Fruit fly (Drosophila melanogaster): ENCODE results near the gene Rph.

dm6 chrX:10727318-10727717 lies 30.1 kb downstream of the Rph start:
- no peak for TF ChIP-seq grn (GFP tag; optimal IDR thresholded peaks at IDR 0.05)
- no peak for TF ChIP-seq zfh1 (GFP tag; IDR thresholded peaks at IDR 0.05)
- TF ChIP-seq al (GFP tag; IDR thresholded peaks at IDR 0.05), result no peak
- TF ChIP-seq CG9609 (GFP tag; optimal IDR thresholded peaks at IDR 0.05), result no peak
- TF ChIP-seq CG9817 (tag; optimal IDR thresholded peaks at IDR 0.05), result no peak
- no peak for TF ChIP-seq Opbp (GFP tag; IDR thresholded peaks at IDR 0.05; ENCODE audit: partially characterized antibody)
- no peak for TF ChIP-seq Dfd (GFP tag; optimal IDR thresholded peaks at IDR 0.05)
- TF ChIP-seq Tbp (GFP tag; optimal IDR thresholded peaks at IDR 0.05), result no peak

Measured in whole organism, embryonic.